Fruit fly (Drosophila melanogaster): ENCODE results near the gene CG3226.

CG3226 gene

DNA sequence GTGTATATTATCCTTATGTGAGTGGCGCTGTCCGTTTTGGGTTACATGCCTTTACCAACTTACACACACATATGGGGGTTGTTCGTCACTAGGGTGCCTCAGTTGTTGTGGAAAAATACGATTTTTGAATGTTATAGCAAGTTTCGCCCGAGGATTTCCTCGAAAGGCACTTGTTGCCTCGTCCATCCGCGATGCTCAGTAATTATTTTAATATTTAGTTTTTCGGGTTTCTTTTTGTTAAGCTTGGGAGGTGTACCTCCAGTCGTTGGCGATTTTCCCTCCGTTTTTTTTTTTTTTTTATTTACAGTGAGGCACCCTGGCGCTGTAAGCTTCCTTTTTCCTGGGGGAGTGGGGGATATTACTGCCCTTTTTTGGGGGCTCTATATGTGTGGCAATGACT is 42.4 kb upstream of the CG3226 start (continued):
- peak; percentile 39 for TF ChIP-seq CG11398 (GFP tag; optimal IDR thresholded peaks at IDR 0.05)
- TF ChIP-seq CG9876 (GFP tag; optimal IDR thresholded peaks at IDR 0.05) = no peak
- TF ChIP-seq Kr (GFP tag; optimal IDR thresholded peaks at IDR 0.05) = no peak
- no peak for TF ChIP-seq CG1832 (GFP tag; optimal IDR thresholded peaks at IDR 0.05)
- no peak for TF ChIP-seq CG7745 (tag; optimal IDR thresholded peaks at IDR 0.05)
- TF ChIP-seq nom (GFP tag; optimal IDR thresholded peaks at IDR 0.05) = peak; percentile 79
- TF ChIP-seq CG8359 (GFP tag; optimal IDR thresholded peaks at IDR 0.05; ENCODE audit: borderline replicate concordance) = no peak
- TF ChIP-seq cg (GFP tag; optimal IDR thresholded peaks at IDR 0.05) = peak; percentile 35
- peak; percentile 79 for TF ChIP-seq gro (GFP tag; optimal IDR thresholded peaks at IDR 0.05)
- no peak for TF ChIP-seq Dll (GFP tag; IDR thresholded peaks at IDR 0.05; ENCODE audit: partially characterized antibody)
- TF ChIP-seq cato (GFP tag; optimal IDR thresholded peaks at IDR 0.05; ENCODE audit: borderline replicate concordance) = no peak
- TF ChIP-seq CG12071 (GFP tag; optimal IDR thresholded peaks at IDR 0.05) = peak; percentile 39
- peak; percentile 73 for TF ChIP-seq CG3281 (GFP tag; optimal IDR thresholded peaks at IDR 0.05)
- no peak for TF ChIP-seq wek (GFP tag; optimal IDR thresholded peaks at IDR 0.05)
- TF ChIP-seq pho (GFP tag; optimal IDR thresholded peaks at IDR 0.05) = peak; percentile 63
- TF ChIP-seq sr (GFP tag; IDR thresholded peaks at IDR 0.05) = no peak
- TF ChIP-seq CTCF (GFP tag; optimal IDR thresholded peaks at IDR 0.05) = peak; percentile 13
- TF ChIP-seq z (GFP tag; IDR thresholded peaks at IDR 0.05) = no peak
- TF ChIP-seq CG1529 (GFP tag; optimal IDR thresholded peaks at IDR 0.05) = peak; percentile 54
- TF ChIP-seq CG10565 (GFP tag; optimal IDR thresholded peaks at IDR 0.05) = no peak
- TF ChIP-seq CG5180 (GFP tag; optimal IDR thresholded peaks at IDR 0.05) = peak; percentile 58
- TF ChIP-seq ems (GFP tag; optimal IDR thresholded peaks at IDR 0.05) = peak; percentile 61
- TF ChIP-seq tin (GFP tag; optimal IDR thresholded peaks at IDR 0.05) = peak; percentile 53
- peak; percentile 13 for TF ChIP-seq gsb-n (tag; optimal IDR thresholded peaks at IDR 0.05)
- peak; percentile 86 for TF ChIP-seq Med (GFP tag)
- TF ChIP-seq zfh1 (GFP tag; IDR thresholded peaks at IDR 0.05) = peak; percentile 52; the same call in 1 of the 3 replicates
- peak; percentile 53 for TF ChIP-seq CG10209 (GFP tag; optimal IDR thresholded peaks at IDR 0.05)
- TF ChIP-seq kni (GFP tag; optimal IDR thresholded peaks at IDR 0.05) = peak; percentile 5
- TF ChIP-seq dmrt11E (tag; optimal IDR thresholded peaks at IDR 0.05) = peak; percentile 34
- TF ChIP-seq CG13894 (tag; optimal IDR thresholded peaks at IDR 0.05) = peak; percentile 82
- no peak for TF ChIP-seq CG3995 (GFP tag; optimal IDR thresholded peaks at IDR 0.05)
- TF ChIP-seq lola (GFP tag; optimal IDR thresholded peaks at IDR 0.05) = peak in 1 of 3 experiments; percentile 51
- TF ChIP-seq run (tag; optimal IDR thresholded peaks at IDR 0.05) = peak; percentile 45
- no peak for TF ChIP-seq Gsc (GFP tag; IDR thresholded peaks at IDR 0.05)
- peak; percentile 19 for TF ChIP-seq pum (GFP tag; optimal IDR thresholded peaks at IDR 0.05)
- no peak for TF ChIP-seq CG1603 (tag; optimal IDR thresholded peaks at IDR 0.05)
- TF ChIP-seq CG4424 (GFP tag; optimal IDR thresholded peaks at IDR 0.05) = peak; percentile 58
- no peak for TF ChIP-seq h (optimal IDR thresholded peaks at IDR 0.05)
- TF ChIP-seq CG12104 (GFP tag; optimal IDR thresholded peaks at IDR 0.05) = peak; percentile 44
- TF ChIP-seq tap (tag; optimal IDR thresholded peaks at IDR 0.05) = peak; percentile 54
- peak; percentile 13 for TF ChIP-seq twi (tag; optimal IDR thresholded peaks at IDR 0.05)
- TF ChIP-seq mld (GFP tag; IDR thresholded peaks at IDR 0.05; ENCODE audit: partially characterized antibody) = no peak
- peak; percentile 29 for TF ChIP-seq tup (GFP tag; optimal IDR thresholded peaks at IDR 0.05)
- TF ChIP-seq Hand (GFP tag; optimal IDR thresholded peaks at IDR 0.05) = peak; percentile 90
- peak; percentile 76 for TF ChIP-seq Drgx (GFP tag; IDR thresholded peaks at IDR 0.05)
- TF ChIP-seq ATbp (GFP tag; optimal IDR thresholded peaks at IDR 0.05) = peak; percentile 66
- peak; percentile 83 for TF ChIP-seq CG34376 (GFP tag; optimal IDR thresholded peaks at IDR 0.05)
- peak; percentile 42 for TF ChIP-seq CG30431 (GFP tag; optimal IDR thresholded peaks at IDR 0.05)
- peak; percentile 71 for TF ChIP-seq CG7839 (tag; optimal IDR thresholded peaks at IDR 0.05)
- TF ChIP-seq Taf1 (GFP tag; IDR thresholded peaks at IDR 0.05) = peak; percentile 43; the same call in 1 of the 2 replicates
- TF ChIP-seq CG7556 (GFP tag; optimal IDR thresholded peaks at IDR 0.05) = peak; percentile 84

All from whole organism, embryonic.